Worm (Caenorhabditis elegans) whole organism, early embryonic: ENCODE data around the gene mcm-6.

Experiments
- B0310.2 ChIP-seq: sonication (generic microtip); optimal IDR thresholded peaks from 2 replicates; lab custom pipeline; 2016; ENCODE audit warnings: mild to moderate bottlenecking, missing genetic modification characterization, missing compliant biosample characterization
- F13C5.2 ChIP-seq: sonication (generic microtip); optimal IDR thresholded peaks from 2 replicates; lab custom pipeline; 2017; ENCODE audit warnings: mild to moderate bottlenecking, missing genetic modification characterization, inconsistent platforms, missing compliant biosample characterization
- aly-1 ChIP-seq: sonication (generic microtip); optimal IDR thresholded peaks from 2 replicates; lab custom pipeline; 2016; ENCODE audit warnings: missing genetic modification characterization, missing compliant biosample characterization
- ama-1 ChIP-seq: fragments of 150-350 bp; optimal IDR thresholded peaks from 2 replicates; lab custom pipeline; 2014
- ceh-13 ChIP-seq: fragments of 200-800 bp; sonication (Bioruptor generic); optimal IDR thresholded peaks from 2 replicates; lab custom pipeline; 2018; ENCODE audit warnings: mild to moderate bottlenecking, missing genetic modification characterization, missing compliant biosample characterization
- ceh-36 ChIP-seq: sonication (generic microtip); optimal IDR thresholded peaks from 2 replicates; lab custom pipeline; 2016; ENCODE audit warnings: missing genetic modification characterization, inconsistent platforms, missing compliant biosample characterization
- ets-7 ChIP-seq: sonication (generic microtip); optimal IDR thresholded peaks from 2 replicates; lab custom pipeline; 2016; ENCODE audit warnings: missing genotype, missing genetic modification characterization, missing compliant biosample characterization
- flt-1 ChIP-seq: fragments of 200-800 bp; sonication (Bioruptor generic); IDR thresholded peaks from 2 replicates; pipeline ENCODE4 v1.3.6; 2022; ENCODE audit warnings: missing genetic modification characterization, missing compliant biosample characterization
- hmbx-1 ChIP-seq: sonication (generic microtip); optimal IDR thresholded peaks from 2 replicates; lab custom pipeline; 2016; ENCODE audit warnings: mild to moderate bottlenecking, missing genetic modification characterization, missing compliant biosample characterization
- hmg-4 ChIP-seq: fragments of 200-800 bp; sonication (Bioruptor generic); optimal IDR thresholded peaks from 2 replicates; lab custom pipeline; 2018; ENCODE audit warnings: mild to moderate bottlenecking, missing genetic modification characterization, missing compliant biosample characterization
- hnd-1 ChIP-seq: sonication (generic microtip); optimal IDR thresholded peaks from 2 replicates; lab custom pipeline; 2016; ENCODE audit warnings: missing genetic modification characterization, missing compliant biosample characterization
- pes-1 ChIP-seq: fragments of 200-800 bp; sonication (Bioruptor generic); IDR thresholded peaks from 2 replicates; pipeline ENCODE4 v1.3.6; 2022; ENCODE audit warnings: missing genetic modification reagents, missing genetic modification characterization, missing compliant biosample characterization
- scrt-1 ChIP-seq: fragments of 200-800 bp; sonication (Bioruptor generic); IDR thresholded peaks from 2 replicates; pipeline ENCODE4 v1.3.6; 2022; ENCODE audit warnings: missing genetic modification characterization, missing compliant biosample characterization
- sea-1 ChIP-seq: fragments of 200-800 bp; sonication (Bioruptor generic); conservative IDR thresholded peaks from 2 replicates; pipeline ENCODE4 v1.3.6; 2022; ENCODE audit warnings: missing genetic modification characterization, missing compliant biosample characterization
- tbx-11 ChIP-seq: fragments of 200-800 bp; sonication (Bioruptor generic); IDR thresholded peaks from 2 replicates; pipeline ENCODE4 v1.3.6; 2022; ENCODE audit warnings: missing genetic modification characterization, missing compliant biosample characterization
- tbx-37 ChIP-seq: fragments of 200-800 bp; sonication (Bioruptor generic); conservative IDR thresholded peaks from 2 replicates; pipeline ENCODE4 v1.3.6; 2022; ENCODE audit warnings: missing genetic modification reagents, missing genetic modification characterization, missing compliant biosample characterization
- tra-4 ChIP-seq: sonication (generic microtip); optimal IDR thresholded peaks from 2 replicates; lab custom pipeline; 2017; ENCODE audit warnings: missing genetic modification characterization, missing compliant biosample characterization

Gene mcm-6

ce11 chrIII:9780665-9781304 is 13.4 kb upstream of the mcm-6 start, which contains the start of gene vha-1:
Gene vha-1, plus strand, starts transcription at chrIII:9781254.
- TF ChIP-seq hmbx-1 (tag; lab: Kevin White, UChicago) (no peak), sea-1 (GFP tag; lab: Robert Waterston, UW) (0 out of 2 replicates have a peak, but pooled peaks have one; percentile 58), tbx-37 (no peak), F13C5.2 (tag; lab: Kevin White, UChicago) (peak; percentile 54), pes-1 (GFP tag; lab: Robert Waterston, UW) (0 out of 2 replicates have a peak, but pooled peaks have one; percentile 31)

DNA sequence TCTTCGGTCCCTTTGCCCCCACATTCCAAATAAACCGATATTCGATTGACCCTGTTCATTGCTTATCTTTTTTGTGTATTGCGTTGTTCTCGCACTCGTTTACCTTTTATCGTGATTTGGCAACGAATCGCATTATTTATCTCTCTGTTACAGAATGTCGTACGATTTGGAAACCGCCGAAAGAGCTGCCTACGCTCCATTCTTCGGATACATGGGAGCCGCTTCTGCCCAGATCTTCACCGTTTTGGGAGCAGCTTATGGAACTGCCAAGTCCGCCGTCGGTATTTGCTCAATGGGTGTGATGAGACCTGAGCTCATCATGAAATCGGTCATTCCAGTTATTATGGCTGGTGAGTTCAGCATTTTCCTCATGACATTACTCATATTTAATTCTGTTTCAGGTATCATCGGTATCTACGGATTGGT is 12.1 kb upstream of the mcm-6 start, which contains the start of gene vha-2:
vha-2 (plus strand) TSS at position 154 of the 426 bp plus-strand sequence.
- peak; percentile 27 for TF ChIP-seq ama-1 (lab: Kevin White, UChicago)
- TF ChIP-seq tra-4: no peak

- no peak for TF ChIP-seq F13C5.2 (tag; lab: Kevin White, UChicago)
- TF ChIP-seq flt-1: no peak
- no peak for TF ChIP-seq tra-4
- no peak for TF ChIP-seq ceh-13
- TF ChIP-seq sea-1 (GFP tag; lab: Robert Waterston, UW): no peak
- no peak for TF ChIP-seq ets-7 (tag; lab: Kevin White, UChicago)
- no peak for TF ChIP-seq B0310.2 (tag; lab: Kevin White, UChicago)
- no peak for TF ChIP-seq aly-1 (tag; lab: Kevin White, UChicago)
- no peak for TF ChIP-seq pes-1 (GFP tag; lab: Robert Waterston, UW)
- no peak for TF ChIP-seq ama-1 (lab: Kevin White, UChicago)
- no peak for TF ChIP-seq tbx-37
Measured at ce11 chrIII:9782483-9783081, 11.6 kb upstream of the mcm-6 start, which contains the start of gene R10E11.6. Gene R10E11.6, plus strand, starts transcription at chrIII:9783006.

DNA sequence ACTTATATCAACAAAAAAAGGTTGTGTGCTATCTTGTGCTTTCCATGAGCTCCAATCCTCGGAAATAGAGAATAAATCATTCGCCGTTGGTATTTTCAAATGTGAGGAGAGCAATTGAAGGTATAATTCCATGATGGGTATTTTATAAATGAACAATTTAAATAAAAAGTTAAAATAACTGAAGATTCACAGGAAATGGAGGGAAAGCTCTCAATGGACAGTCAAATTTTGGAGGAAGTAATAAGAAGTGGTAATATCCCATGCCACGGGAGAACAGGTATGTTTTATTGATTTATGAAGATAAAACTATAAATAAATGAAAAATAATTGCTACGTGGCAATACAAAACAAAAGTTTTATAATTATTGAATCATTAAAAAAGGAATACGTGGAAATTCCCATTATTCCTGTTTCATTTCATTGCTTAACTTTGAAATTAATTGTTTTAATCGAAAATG is 11.0 kb upstream of the mcm-6 start:
- TF ChIP-seq ets-7 (tag; lab: Kevin White, UChicago) (no peak), hmg-4 (GFP tag; lab: Kevin White, UChicago) (no peak), ama-1 (lab: Kevin White, UChicago) (no peak), pes-1 (GFP tag; lab: Robert Waterston, UW) (no peak), aly-1 (tag; lab: Kevin White, UChicago) (no peak), hnd-1 (tag; lab: Kevin White, UChicago) (no peak), ceh-36 (tag; lab: Kevin White, UChicago) (no peak), tbx-37 (no peak), ceh-13 (no peak), B0310.2 (tag; lab: Kevin White, UChicago) (no peak), flt-1 (no peak), tbx-11 (GFP tag; lab: Robert Waterston, UW) (no peak), F13C5.2 (tag; lab: Kevin White, UChicago) (no peak), sea-1 (GFP tag; lab: Robert Waterston, UW) (no peak), tra-4 (no peak), scrt-1 (GFP tag; lab: Robert Waterston, UW) (no peak), hmbx-1 (tag; lab: Kevin White, UChicago) (no peak)

DNA sequence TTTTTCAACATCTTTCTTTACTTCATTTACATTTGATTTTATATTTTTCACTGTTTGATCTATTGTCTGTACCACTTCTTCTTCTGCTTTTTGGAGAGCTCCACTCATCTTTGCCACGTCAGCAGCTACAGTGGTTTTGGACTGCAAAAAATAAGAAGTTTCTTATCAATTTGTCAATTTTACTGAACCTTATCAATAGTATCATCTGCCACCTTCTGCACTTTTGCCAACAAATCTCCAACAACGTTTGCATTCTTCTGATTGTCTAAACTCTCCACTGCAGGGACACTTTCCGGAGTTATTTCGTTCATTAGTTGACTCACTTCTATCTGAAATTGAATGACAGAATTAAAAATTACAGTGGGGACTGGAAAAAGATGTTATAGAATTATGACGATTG is 7.4 kb upstream of the mcm-6 start:
- TF ChIP-seq ceh-13 (no peak), B0310.2 (tag; lab: Kevin White, UChicago) (no peak), sea-1 (GFP tag; lab: Robert Waterston, UW) (no peak), tra-4 (no peak), tbx-11 (GFP tag; lab: Robert Waterston, UW) (no peak), F13C5.2 (tag; lab: Kevin White, UChicago) (no peak), pes-1 (GFP tag; lab: Robert Waterston, UW) (no peak), ama-1 (lab: Kevin White, UChicago) (no peak), hmg-4 (GFP tag; lab: Kevin White, UChicago) (no peak), flt-1 (no peak), hmbx-1 (tag; lab: Kevin White, UChicago) (no peak), aly-1 (tag; lab: Kevin White, UChicago) (no peak), ets-7 (tag; lab: Kevin White, UChicago) (no peak), hnd-1 (tag; lab: Kevin White, UChicago) (no peak), tbx-37 (no peak), scrt-1 (GFP tag; lab: Robert Waterston, UW) (no peak), ceh-36 (tag; lab: Kevin White, UChicago) (no peak)

DNA sequence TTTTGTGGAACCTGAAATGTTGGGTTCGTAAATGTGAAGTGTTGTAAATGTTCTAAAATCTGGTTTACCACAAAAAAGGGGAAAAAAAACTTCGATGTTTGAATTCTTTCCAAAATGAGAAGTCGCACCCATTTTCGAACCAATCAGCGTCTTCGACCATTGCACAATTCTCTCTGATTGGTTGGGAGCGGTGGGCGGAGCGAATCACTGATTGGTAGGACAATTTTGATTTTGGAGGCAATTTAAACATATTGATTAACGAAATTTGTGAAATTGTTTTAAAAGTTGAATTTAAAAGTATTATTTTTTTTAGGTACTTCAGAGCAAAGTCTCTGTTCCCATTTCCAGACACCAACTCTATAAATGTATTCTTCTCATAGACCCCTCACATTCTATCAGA is 5.1 kb upstream of the mcm-6 start:
- TF ChIP-seq ceh-36 (tag; lab: Kevin White, UChicago): no peak
- no peak for TF ChIP-seq ets-7 (tag; lab: Kevin White, UChicago)
- TF ChIP-seq B0310.2 (tag; lab: Kevin White, UChicago): no peak
- no peak for TF ChIP-seq pes-1 (GFP tag; lab: Robert Waterston, UW)
- no peak for TF ChIP-seq tra-4
- no peak for TF ChIP-seq tbx-37
- no peak for TF ChIP-seq ama-1 (lab: Kevin White, UChicago)
- TF ChIP-seq F13C5.2 (tag; lab: Kevin White, UChicago): no peak
- no peak for TF ChIP-seq sea-1 (GFP tag; lab: Robert Waterston, UW)
- TF ChIP-seq flt-1: no peak
- TF ChIP-seq scrt-1 (GFP tag; lab: Robert Waterston, UW): no peak
- no peak for TF ChIP-seq hmbx-1 (tag; lab: Kevin White, UChicago)
- no peak for TF ChIP-seq aly-1 (tag; lab: Kevin White, UChicago)
- no peak for TF ChIP-seq ceh-13
- no peak for TF ChIP-seq hnd-1 (tag; lab: Kevin White, UChicago)
- TF ChIP-seq tbx-11 (GFP tag; lab: Robert Waterston, UW): no peak
- no peak for TF ChIP-seq hmg-4 (GFP tag; lab: Kevin White, UChicago)

DNA sequence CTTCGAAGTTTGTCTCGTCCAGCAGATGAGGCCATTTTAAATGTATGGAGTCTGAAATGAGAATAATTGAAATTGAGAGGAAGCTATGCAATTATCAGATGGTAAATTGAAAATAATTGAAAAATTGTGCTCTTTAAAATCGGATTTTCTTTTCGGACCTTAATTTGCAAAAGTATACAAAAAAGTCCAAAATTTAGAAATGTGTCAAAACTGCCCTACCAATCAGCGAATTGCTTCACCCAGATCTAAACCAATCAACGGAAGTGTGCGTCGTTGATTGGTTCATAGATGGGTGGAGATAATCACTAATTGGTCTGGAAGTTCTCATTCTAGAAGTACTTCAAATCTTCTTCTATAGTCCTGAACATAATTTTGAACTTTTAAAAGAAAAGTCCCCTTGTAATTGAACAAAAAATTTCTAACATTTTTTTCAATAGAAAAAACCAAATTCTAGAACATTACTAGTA is 4.5 kb upstream of the mcm-6 start, which contains the start of gene R10E11.5:
R10E11.5 (minus strand) TSS at position 51 of the 467 bp plus-strand sequence.
- no peak for TF ChIP-seq tbx-37
- no peak for TF ChIP-seq hmg-4 (GFP tag; lab: Kevin White, UChicago)
- no peak for TF ChIP-seq ceh-13
- no peak for TF ChIP-seq hmbx-1 (tag; lab: Kevin White, UChicago)
- TF ChIP-seq tra-4: no peak
- TF ChIP-seq sea-1 (GFP tag; lab: Robert Waterston, UW): no peak
- no peak for TF ChIP-seq pes-1 (GFP tag; lab: Robert Waterston, UW)
- TF ChIP-seq ets-7 (tag; lab: Kevin White, UChicago): no peak
- no peak for TF ChIP-seq B0310.2 (tag; lab: Kevin White, UChicago)
- no peak for TF ChIP-seq flt-1
- no peak for TF ChIP-seq ceh-36 (tag; lab: Kevin White, UChicago)
